Worm (Caenorhabditis elegans) whole organism, dauer: ENCODE measurements around the gene Y32F6B.1.

Experiments used
- unc-62 ChIP-seq: sonication (generic microtip); optimal IDR thresholded peaks from 2 replicates; lab custom pipeline; 2017; ENCODE audit warnings: missing biosample characterization, missing genetic modification reagents, missing genetic modification characterization

Gene Y32F6B.1

ce11 chrV:10484640-10485039 lies at the start of gene Y32F6B.1:
Gene Y32F6B.1 (minus strand): TSS chrV:10484740.
- no peak for TF ChIP-seq unc-62 (GFP tag; lab: Kevin White, UChicago)

- no peak for TF ChIP-seq unc-62 (GFP tag; lab: Kevin White, UChicago)
Observed at ce11 chrV:10532725-10533124, 48.2 kb upstream of the Y32F6B.1 start, which contains the start of gene txt-10. Gene txt-10 (minus strand): TSS chrV:10532825.

DNA sequence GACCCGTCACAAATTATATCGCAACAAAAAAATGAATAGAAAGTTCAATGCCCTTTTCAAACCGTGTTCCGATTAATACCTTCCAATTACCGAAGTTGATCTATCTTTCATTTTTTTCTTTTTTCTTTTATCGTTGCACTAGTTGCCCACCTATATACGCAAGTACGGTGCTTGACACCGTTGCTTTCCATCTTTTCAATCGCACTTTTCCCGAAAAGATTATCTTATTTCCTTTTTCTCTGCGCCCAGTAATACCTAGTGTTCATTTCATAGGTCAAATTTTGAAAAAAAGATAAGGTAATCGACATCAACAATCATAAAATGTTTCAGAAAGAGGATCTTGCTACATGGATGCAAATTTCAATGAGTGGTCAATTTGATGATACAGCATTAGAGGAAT lies 45.1 kb upstream of the Y32F6B.1 start:
- no peak for TF ChIP-seq unc-62 (GFP tag; lab: Kevin White, UChicago)

ce11 chrV:10528500-10528899 lies 44.0 kb upstream of the Y32F6B.1 start, which contains the start of gene F25D1.3:
Gene F25D1.3 (plus strand): TSS chrV:10528724.
- TF ChIP-seq unc-62 (GFP tag; lab: Kevin White, UChicago): no peak

DNA sequence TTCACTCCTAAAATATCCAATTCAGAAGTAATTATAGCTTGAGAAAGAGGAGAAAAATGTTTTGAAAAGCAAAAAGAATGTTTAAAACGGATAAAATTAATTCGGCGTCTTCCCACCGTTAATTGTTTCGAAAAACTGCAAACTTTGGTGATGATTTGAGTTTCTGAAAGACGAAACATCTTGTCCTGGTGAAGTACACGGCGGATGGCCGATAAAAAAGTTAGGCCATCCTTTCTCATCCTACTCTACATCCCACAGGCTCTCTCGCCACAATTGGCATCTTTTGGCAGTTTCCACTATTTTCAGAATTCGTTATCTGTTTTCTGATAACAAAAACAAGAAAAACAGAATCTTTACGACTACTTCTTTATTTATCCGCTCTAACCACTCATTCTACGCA lies 41.4 kb upstream of the Y32F6B.1 start, which contains the start of the genes C35A5.8 and hda-11:
Gene C35A5.8 (minus strand): TSS at position 7 of the 400 bp plus-strand sequence.
Gene hda-11 (plus strand): TSS at position 283 of the 400 bp plus-strand sequence.
- TF ChIP-seq unc-62 (GFP tag; lab: Kevin White, UChicago): no peak

ce11 chrV:10516702-10517101 lies 32.2 kb upstream of the Y32F6B.1 start:
- TF ChIP-seq unc-62 (GFP tag; lab: Kevin White, UChicago): no peak

ce11 chrV:10514271-10514670 lies 29.7 kb upstream of the Y32F6B.1 start, which contains the start of gene dmsr-8:
Gene dmsr-8 (minus strand): TSS chrV:10514371.
- no peak for TF ChIP-seq unc-62 (GFP tag; lab: Kevin White, UChicago)

DNA sequence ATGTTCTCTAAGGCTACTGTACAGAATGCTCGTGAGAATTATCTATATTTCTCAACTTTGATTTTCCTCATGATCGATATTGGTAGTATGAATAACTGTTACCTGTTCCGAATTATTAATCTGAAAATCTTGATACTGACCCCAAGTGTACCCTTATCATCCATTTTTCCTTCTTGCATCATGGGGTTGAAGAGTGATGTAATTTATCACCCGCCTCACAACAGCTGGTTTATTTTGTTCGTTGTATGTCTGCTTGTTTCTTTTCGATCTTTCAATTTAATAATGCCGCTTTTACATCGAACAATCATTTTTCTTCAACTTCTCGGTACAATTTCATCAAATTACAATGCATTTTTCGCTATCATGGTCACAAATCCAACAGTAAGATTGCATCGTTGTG lies 24.3 kb upstream of the Y32F6B.1 start, which contains the start of gene C35A5.6:
Gene C35A5.6 (plus strand): TSS at position 283 of the 400 bp plus-strand sequence.
- no peak for TF ChIP-seq unc-62 (GFP tag; lab: Kevin White, UChicago)

DNA sequence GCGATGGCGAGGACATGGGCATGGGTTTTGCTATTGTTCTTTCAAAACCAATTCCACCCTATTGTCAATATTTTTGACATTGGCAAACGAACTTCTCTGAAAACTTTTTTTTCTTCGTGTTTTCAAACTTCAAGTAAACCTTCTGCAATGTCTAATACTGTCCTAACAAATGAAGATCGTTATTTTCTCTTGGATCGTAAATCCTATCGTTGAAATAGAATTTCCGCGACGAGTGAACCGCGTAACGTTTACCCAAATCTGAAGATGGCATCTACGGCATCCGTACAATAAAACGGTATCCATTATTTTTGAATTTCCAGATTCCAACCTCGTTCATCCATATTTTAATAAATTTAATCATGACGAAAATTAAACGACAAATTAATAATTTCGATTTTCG lies 21.0 kb upstream of the Y32F6B.1 start, which contains the start of gene C35A5.5:
Gene C35A5.5 (plus strand): TSS at position 301 of the 400 bp plus-strand sequence.
- TF ChIP-seq unc-62 (GFP tag; lab: Kevin White, UChicago): no peak

- no peak for TF ChIP-seq unc-62 (GFP tag; lab: Kevin White, UChicago)
Observed at ce11 chrV:10503893-10504292, 19.4 kb upstream of the Y32F6B.1 start, which contains the start of gene C35A5.10. Gene C35A5.10 (plus strand): TSS chrV:10504193.

- TF ChIP-seq unc-62 (GFP tag; lab: Kevin White, UChicago): no peak
Observed at ce11 chrV:10503011-10503410, 18.5 kb upstream of the Y32F6B.1 start, which contains the start of gene C35A5.11. Gene C35A5.11 (minus strand): TSS chrV:10503111.

ce11 chrV:10501295-10501694 lies 16.8 kb upstream of the Y32F6B.1 start, which contains the start of gene C35A5.3:
Gene C35A5.3 (minus strand): TSS chrV:10501395.
- TF ChIP-seq unc-62 (GFP tag; lab: Kevin White, UChicago): no peak

DNA sequence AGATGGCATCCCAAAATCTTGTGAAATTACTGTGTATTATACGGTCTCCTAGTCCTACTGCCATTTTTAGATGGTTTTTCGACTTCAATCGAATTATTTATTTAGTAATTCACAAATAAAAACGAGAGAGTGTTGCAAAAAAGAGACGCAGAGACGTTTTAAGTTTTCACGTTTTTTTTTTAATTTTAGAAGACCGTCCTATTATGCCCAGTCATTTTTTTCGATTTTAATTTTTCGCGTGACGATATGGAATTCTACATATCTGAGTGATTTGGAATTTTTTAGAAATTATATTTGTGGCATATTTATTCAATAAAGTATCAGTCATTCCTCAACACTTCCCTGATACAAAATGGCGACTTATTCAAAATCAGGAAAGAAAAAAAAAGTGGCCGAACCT lies 12.2 kb upstream of the Y32F6B.1 start, which contains the start of gene C35A5.4:
Gene C35A5.4 (plus strand): TSS at position 301 of the 400 bp plus-strand sequence.
- no peak for TF ChIP-seq unc-62 (GFP tag; lab: Kevin White, UChicago)

DNA sequence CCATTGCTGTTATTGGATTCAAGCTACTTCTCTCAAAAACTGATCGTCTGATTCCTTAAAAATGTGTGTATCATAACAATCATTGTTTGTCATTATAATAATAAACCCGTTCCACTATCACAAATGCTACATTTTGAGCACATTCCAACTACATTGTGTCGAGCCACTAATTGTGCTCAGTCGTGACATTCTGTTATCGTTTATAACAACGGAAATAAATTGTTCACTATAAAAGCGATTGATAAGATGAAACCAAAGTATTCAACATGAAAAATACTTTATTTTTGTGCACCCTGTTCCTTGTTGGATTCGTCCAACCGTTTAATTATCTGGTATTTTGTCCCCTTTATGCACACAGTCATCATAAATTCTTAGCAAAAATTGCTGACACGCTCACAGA lies 8.6 kb upstream of the Y32F6B.1 start, which contains the start of gene ugt-33:
Gene ugt-33 (plus strand): TSS at position 260 of the 400 bp plus-strand sequence.
- no peak for TF ChIP-seq unc-62 (GFP tag; lab: Kevin White, UChicago)

DNA sequence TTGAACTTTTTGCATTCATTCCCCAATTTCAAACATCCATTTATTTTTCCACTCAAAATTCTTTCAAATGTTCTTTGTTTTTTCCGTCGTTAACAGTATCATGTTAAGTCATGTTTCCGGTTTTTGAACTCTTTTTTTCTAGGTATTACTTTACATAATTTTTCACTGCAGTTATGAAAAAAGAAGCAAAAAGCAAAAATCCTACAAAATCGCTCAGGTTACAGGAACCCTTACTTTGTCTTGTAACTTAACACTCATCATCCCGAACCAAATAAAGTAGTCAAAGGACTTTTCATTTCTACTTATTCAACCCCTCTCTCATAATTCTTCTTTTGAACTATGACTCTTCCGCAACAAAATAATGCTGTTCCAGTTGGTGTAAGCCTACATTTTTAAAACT lies 6.9 kb upstream of the Y32F6B.1 start, which contains the start of gene aqp-5:
Gene aqp-5 (plus strand): TSS at position 301 of the 400 bp plus-strand sequence.
- TF ChIP-seq unc-62 (GFP tag; lab: Kevin White, UChicago): no peak

DNA sequence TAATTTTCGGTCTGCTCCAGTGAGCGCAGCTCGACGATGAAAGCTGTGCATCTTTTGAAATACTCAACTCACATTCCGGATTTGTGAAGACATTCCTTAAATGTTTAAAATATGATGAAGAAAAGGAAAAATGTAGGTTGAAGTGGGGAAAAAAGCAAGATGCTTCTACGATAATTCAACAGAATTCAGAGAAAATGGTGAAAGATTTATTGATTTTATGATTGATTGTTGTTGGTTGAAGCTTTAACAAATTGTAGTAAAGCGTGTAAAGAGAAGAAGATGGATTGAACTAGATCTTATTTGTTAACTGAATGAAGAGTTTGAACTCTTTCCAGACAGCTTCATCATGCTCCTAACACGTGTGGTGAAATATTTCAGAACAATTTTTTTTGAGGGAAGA lies 5.5 kb upstream of the Y32F6B.1 start, which contains the start of gene ncx-5:
Gene ncx-5 (minus strand): TSS at position 101 of the 400 bp plus-strand sequence.
- TF ChIP-seq unc-62 (GFP tag; lab: Kevin White, UChicago): no peak

- no peak for TF ChIP-seq unc-62 (GFP tag; lab: Kevin White, UChicago)
Observed at ce11 chrV:10485389-10485788, 849 bp upstream of the Y32F6B.1 start.
